Worm (Caenorhabditis elegans): ENCODE data around the gene daao-1.
A peak's percentile ranks its signal among the peaks of the same experiment; 100 is the strongest.

Gene daao-1

ce11 chrIV:2613754-2614244 lies at the start of gene daao-1:
Gene daao-1 (plus strand): TSS chrIV:2614194.
- TF ChIP-seq elt-2 (tag; optimal IDR thresholded peaks at IDR 0.05) = peak; percentile 7
- TF ChIP-seq unc-130 (tag; optimal IDR thresholded peaks at IDR 0.05) = no peak
- no peak for TF ChIP-seq swsn-7 (tag; optimal IDR thresholded peaks at IDR 0.05)
- TF ChIP-seq skn-1 (tag; optimal IDR thresholded peaks at IDR 0.05) = no peak

ce11 chrIV:2568267-2568666 lies 45.7 kb upstream of the daao-1 start, which contains the start of the genes Y69A2AR.25 and Y69A2AR.12:
Gene Y69A2AR.25 (minus strand): TSS chrIV:2568367.
Gene Y69A2AR.12 (plus strand): TSS chrIV:2568614.
- TF ChIP-seq rnt-1 (tag; optimal IDR thresholded peaks at IDR 0.05) (no peak), sptf-1 (tag; optimal IDR thresholded peaks at IDR 0.05) (no peak), lin-39 (tag; optimal IDR thresholded peaks at IDR 0.05) (no peak), nhr-28 (tag; optimal IDR thresholded peaks at IDR 0.05) (no peak), fkh-8 (tag; optimal IDR thresholded peaks at IDR 0.05) (no peak), ceh-8 (GFP tag; optimal IDR thresholded peaks at IDR 0.05) (no peak), unc-98 (GFP tag; IDR thresholded peaks at IDR 0.05) (no peak), sup-37 (GFP tag; optimal IDR thresholded peaks at IDR 0.05) (no peak), ceh-82 (tag; optimal IDR thresholded peaks at IDR 0.05) (no peak), jun-1 (tag; optimal IDR thresholded peaks at IDR 0.05) (no peak), grh-1 (GFP tag; IDR thresholded peaks at IDR 0.05) (no peak), irx-1 (tag; optimal IDR thresholded peaks at IDR 0.05) (no peak), unc-62 (GFP tag; optimal IDR thresholded peaks at IDR 0.05) (no peak), egl-13 (tag; optimal IDR thresholded peaks at IDR 0.05) (no peak), nhr-71 (tag; optimal IDR thresholded peaks at IDR 0.05) (no peak), mep-1 (tag; optimal IDR thresholded peaks at IDR 0.05) (no peak), mef-2 (tag; optimal IDR thresholded peaks at IDR 0.05) (no peak), mab-9 (GFP tag; IDR thresholded peaks at IDR 0.05) (no peak)

- TF ChIP-seq sox-4 (tag; optimal IDR thresholded peaks at IDR 0.05) (no peak), nhr-90 (tag; optimal IDR thresholded peaks at IDR 0.05; ENCODE audit: poor library complexity) (no peak), tlp-1 (tag; optimal IDR thresholded peaks at IDR 0.05) (no peak), vab-15 (tag; optimal IDR thresholded peaks at IDR 0.05) (no peak)
These were observed 41.9 kb upstream of the daao-1 start, which contains the start of gene Y69A2AR.51 for ce11 chrIV:2572107-2572506. Gene Y69A2AR.51 (plus strand): TSS chrIV:2572407.

ce11 chrIV:2573122-2573521 lies 40.9 kb upstream of the daao-1 start:
- TF ChIP-seq efl-3 (GFP tag; optimal IDR thresholded peaks at IDR 0.05) (no peak), skn-1 (tag; optimal IDR thresholded peaks at IDR 0.05) (no peak), lir-3 (tag; optimal IDR thresholded peaks at IDR 0.05; ENCODE audit: poor library complexity) (no peak), irx-1 (tag; optimal IDR thresholded peaks at IDR 0.05) (no peak), nhr-19 (GFP tag; conservative IDR thresholded peaks at IDR 0.05) (no peak), alr-1 (tag; optimal IDR thresholded peaks at IDR 0.05; ENCODE audit: borderline replicate concordance) (no peak), grh-1 (GFP tag; IDR thresholded peaks at IDR 0.05) (no peak), dpl-1 (GFP tag; optimal IDR thresholded peaks at IDR 0.05) (no peak), nhr-20 (tag; optimal IDR thresholded peaks at IDR 0.05) (no peak), nhr-90 (tag; optimal IDR thresholded peaks at IDR 0.05; ENCODE audit: poor library complexity) (no peak), ceh-90 (tag; optimal IDR thresholded peaks at IDR 0.05) (no peak)

- TF ChIP-seq elt-2 (tag; optimal IDR thresholded peaks at IDR 0.05) (no peak), pax-3 (tag; optimal IDR thresholded peaks at IDR 0.05) (no peak), lin-15B (tag; optimal IDR thresholded peaks at IDR 0.05) (no peak), dsc-1 (tag; optimal IDR thresholded peaks at IDR 0.05) (no peak), lin-14 (GFP tag; optimal IDR thresholded peaks at IDR 0.05) (no peak)
These were observed 32.5 kb upstream of the daao-1 start, which contains the start of gene nhr-242 for ce11 chrIV:2581483-2581882. Gene nhr-242 (minus strand): TSS chrIV:2581583.
